Fruit fly (Drosophila melanogaster) whole organism, embryonic: ENCODE results near the gene ghi.
A peak's percentile ranks its signal among the peaks of the same experiment; 100 is the strongest.

Experiments
- ATbp ChIP-seq: fragments of 200-800 bp; sonication (Bioruptor generic); optimal IDR thresholded peaks from 2 replicates; lab custom pipeline; 2017; ENCODE audit warnings: missing biosample characterization, mild to moderate bottlenecking, missing genetic modification characterization, missing genetic modification reagents
- Atf6 ChIP-seq: fragments of 200-800 bp; sonication (Bioruptor generic); IDR thresholded peaks from 2 replicates; pipeline ENCODE4 v1.3.6; 2022; ENCODE audit warnings: missing biosample characterization, missing genetic modification characterization
- Bdp1 ChIP-seq: fragments of 200-800 bp; sonication (Bioruptor generic); optimal IDR thresholded peaks from 3 replicates; lab custom pipeline; 2016; ENCODE audit warnings: missing biosample characterization, missing genetic modification characterization
- Bteb2 ChIP-seq: fragments of 200-800 bp; sonication (Bioruptor generic); optimal IDR thresholded peaks from 2 replicates; lab custom pipeline; 2016; ENCODE audit warnings: missing biosample characterization, missing genetic modification characterization
- CG11085 ChIP-seq: fragments of 200-800 bp; sonication (Bioruptor generic); IDR thresholded peaks from 2 replicates; pipeline ENCODE4 v1.3.6; 2022; ENCODE audit warnings: missing biosample characterization, missing genetic modification characterization
- CG11456 ChIP-seq: fragments of 200-800 bp; sonication (Bioruptor generic); IDR thresholded peaks from 3 replicates; pipeline ENCODE4 v1.3.6; 2022; ENCODE audit warnings: missing biosample characterization, missing genetic modification characterization
- CG11560 ChIP-seq: fragments of 200-800 bp; sonication (Bioruptor generic); IDR thresholded peaks from 3 replicates; pipeline ENCODE4 v1.3.6; 2022; ENCODE audit warnings: missing biosample characterization, missing genetic modification characterization
- CG13287 ChIP-seq: fragments of 200-800 bp; sonication (Bioruptor generic); IDR thresholded peaks from 2 replicates; pipeline ENCODE4 v1.3.6; 2022; ENCODE audit warnings: missing biosample characterization, missing genetic modification characterization; ENCODE audit not compliant: partially characterized antibody
- CG14050 ChIP-seq: fragments of 200-800 bp; sonication (Bioruptor generic); IDR thresholded peaks from 3 replicates; pipeline ENCODE4 v1.3.6; 2022; ENCODE audit warnings: missing biosample characterization, missing genetic modification characterization
- CG15696 ChIP-seq: fragments of 200-800 bp; sonication (Bioruptor generic); optimal IDR thresholded peaks from 2 replicates; lab custom pipeline; 2019; ENCODE audit warnings: missing biosample characterization, mild to moderate bottlenecking, missing genetic modification characterization, moderate library complexity
- CG1602 ChIP-seq: fragments of 200-800 bp; sonication (Bioruptor generic); optimal IDR thresholded peaks from 3 replicates; lab custom pipeline; 2016; ENCODE audit warnings: missing biosample characterization, missing genetic modification characterization
- CG2116 ChIP-seq: fragments of 200-800 bp; sonication (Bioruptor generic); optimal IDR thresholded peaks from 3 replicates; lab custom pipeline; 2018; ENCODE audit warnings: missing biosample characterization, mild to moderate bottlenecking, missing genetic modification characterization
- CG4360 ChIP-seq: fragments of 200-800 bp; sonication (Bioruptor generic); IDR thresholded peaks from 2 replicates; pipeline ENCODE4 v1.3.6; 2022; ENCODE audit warnings: missing biosample characterization, missing genetic modification characterization
- CG4404 ChIP-seq: fragments of 200-800 bp; sonication (Bioruptor generic); IDR thresholded peaks from 2 replicates; pipeline ENCODE4 v1.3.6; 2022; ENCODE audit warnings: missing biosample characterization, missing genetic modification characterization
- CG7786 ChIP-seq: fragments of 200-800 bp; sonication (Bioruptor generic); optimal IDR thresholded peaks from 2 replicates; lab custom pipeline; 2016; ENCODE audit warnings: missing biosample characterization, missing genetic modification characterization
- CG8290 ChIP-seq, 3 experiments: fragments of 200-800 bp; sonication (Bioruptor generic); optimal IDR thresholded peaks; 2 replicates each; lab custom pipeline; 2016 to 2019; ENCODE audit warnings: missing biosample characterization in 3 of 3, missing genetic modification characterization in 3 of 3, mild to moderate bottlenecking in 2 of 3, moderate library complexity in 1 of 3
- CG9215 ChIP-seq: fragments of 200-800 bp; sonication (Bioruptor generic); IDR thresholded peaks from 2 replicates; pipeline ENCODE4 v1.3.6; 2022; ENCODE audit warnings: missing biosample characterization, missing genetic modification characterization
- CG9817 ChIP-seq: fragments of 200-800 bp; sonication (Bioruptor generic); optimal IDR thresholded peaks from 2 replicates; lab custom pipeline; 2018; ENCODE audit warnings: missing biosample characterization, mild to moderate bottlenecking, missing genetic modification characterization, moderate library complexity
- CG9932 ChIP-seq: fragments of 200-800 bp; sonication (Bioruptor generic); IDR thresholded peaks from 2 replicates; pipeline ENCODE4 v1.3.6; 2022; ENCODE audit warnings: missing biosample characterization, missing genetic modification characterization
- Camta ChIP-seq: fragments of 200-800 bp; sonication (Bioruptor generic); optimal IDR thresholded peaks from 2 replicates; lab custom pipeline; 2016; ENCODE audit warnings: missing biosample characterization, missing genetic modification characterization
- CrebB ChIP-seq: fragments of 200-800 bp; sonication (Bioruptor generic); optimal IDR thresholded peaks from 3 replicates; lab custom pipeline; 2018; ENCODE audit warnings: missing biosample characterization, mild to moderate bottlenecking, missing genetic modification characterization
- Elba2 ChIP-seq: fragments of 200-800 bp; sonication (Bioruptor generic); optimal IDR thresholded peaks from 3 replicates; lab custom pipeline; 2016; ENCODE audit warnings: missing biosample characterization, missing genetic modification characterization
- H15 ChIP-seq: fragments of 200-800 bp; sonication (Bioruptor generic); IDR thresholded peaks from 3 replicates; pipeline ENCODE4 v1.3.6; 2022; ENCODE audit warnings: missing biosample characterization, missing genetic modification characterization
- HLH4C ChIP-seq: fragments of 200-800 bp; sonication (Bioruptor generic); IDR thresholded peaks from 3 replicates; pipeline ENCODE4 v1.3.6; 2022; ENCODE audit warnings: missing biosample characterization, missing genetic modification characterization; ENCODE audit not compliant: partially characterized antibody
- HmgZ ChIP-seq: fragments of 200-800 bp; sonication (Bioruptor generic); optimal IDR thresholded peaks from 2 replicates; lab custom pipeline; 2018; ENCODE audit warnings: missing biosample characterization, mild to moderate bottlenecking, missing genetic modification characterization
- Mad ChIP-seq: fragments of 200-800 bp; sonication (Bioruptor generic); optimal IDR thresholded peaks from 2 replicates; lab custom pipeline; 2016; ENCODE audit warnings: missing biosample characterization, missing genetic modification characterization
- Nf-YB ChIP-seq: fragments of 200-800 bp; sonication (Bioruptor generic); optimal IDR thresholded peaks from 3 replicates; lab custom pipeline; 2019; ENCODE audit warnings: missing biosample characterization, mild to moderate bottlenecking, missing genetic modification characterization, moderate library complexity
- TFAM ChIP-seq: fragments of 200-800 bp; sonication (Bioruptor generic); optimal IDR thresholded peaks from 2 replicates; lab custom pipeline; 2017; ENCODE audit warnings: missing biosample characterization, missing genetic modification characterization, inconsistent platforms
- Tbp ChIP-seq: fragments of >200 bp; optimal IDR thresholded peaks from 2 replicates; lab custom pipeline; 2018; ENCODE audit warnings: missing biosample characterization, missing genetic modification characterization
- amos ChIP-seq: fragments of 200-800 bp; sonication (Bioruptor generic); IDR thresholded peaks from 2 replicates; pipeline ENCODE4 v1.3.6; 2022; ENCODE audit warnings: missing biosample characterization, missing genetic modification characterization; ENCODE audit not compliant: partially characterized antibody
- corto ChIP-seq: fragments of 200-800 bp; sonication (Bioruptor generic); optimal IDR thresholded peaks from 2 replicates; lab custom pipeline; 2016; ENCODE audit warnings: missing biosample characterization, mild to moderate bottlenecking, missing genetic modification characterization, moderate library complexity
- danr ChIP-seq: fragments of 200-800 bp; sonication (Bioruptor generic); IDR thresholded peaks from 2 replicates; pipeline ENCODE4 v1.3.6; 2022; ENCODE audit warnings: missing biosample characterization, missing genetic modification characterization
- dm ChIP-seq: fragments of 200-800 bp; sonication (Bioruptor generic); optimal IDR thresholded peaks from 3 replicates; lab custom pipeline; 2016; ENCODE audit warnings: missing biosample characterization, missing genetic modification characterization
- eve ChIP-seq, 2 experiments: fragments of >200 bp; optimal IDR thresholded peaks; 2 replicates each; lab custom pipeline; 2017; ENCODE audit warnings: missing biosample characterization in 2 of 2, missing genetic modification characterization in 2 of 2
- fu2 ChIP-seq: fragments of 200-800 bp; sonication (Bioruptor generic); optimal IDR thresholded peaks from 2 replicates; lab custom pipeline; 2016; ENCODE audit warnings: missing biosample characterization, missing genetic modification characterization
- h ChIP-seq: fragments of >200 bp; optimal IDR thresholded peaks from 2 replicates; lab custom pipeline; 2017
- inv ChIP-seq: fragments of 200-800 bp; sonication (Bioruptor generic); IDR thresholded peaks from 2 replicates; pipeline ENCODE4 v1.3.6; 2022; ENCODE audit warnings: missing biosample characterization, missing genetic modification characterization; ENCODE audit not compliant: partially characterized antibody
- jigr1 ChIP-seq: fragments of 200-800 bp; sonication (Bioruptor generic); IDR thresholded peaks from 3 replicates; pipeline ENCODE4 v1.3.6; 2022; ENCODE audit warnings: missing biosample characterization, missing genetic modification characterization
- lov ChIP-seq, 2 experiments: fragments of 200-800 bp in 1 of 2; fragments of >200 bp in 1 of 2; sonication (Bioruptor generic) in 1 of 2; IDR thresholded peaks in 1 of 2; optimal IDR thresholded peaks in 1 of 2; 2 replicates in 1 of 2; 3 replicates in 1 of 2; pipeline versions ENCODE4 v1.3.6 to Lab custom; 2017 to 2022; ENCODE audit warnings: missing biosample characterization in 1 of 2, missing genetic modification characterization in 1 of 2
- nerfin-1 ChIP-seq: fragments of 200-800 bp; sonication (Bioruptor generic); optimal IDR thresholded peaks from 3 replicates; lab custom pipeline; 2019; ENCODE audit warnings: missing biosample characterization, mild to moderate bottlenecking, missing genetic modification characterization, moderate library complexity
- oc ChIP-seq: fragments of 200-800 bp; sonication (Bioruptor generic); optimal IDR thresholded peaks from 2 replicates; lab custom pipeline; 2018; ENCODE audit warnings: missing biosample characterization, mild to moderate bottlenecking, missing genetic modification characterization, moderate library complexity
- onecut ChIP-seq: fragments of 200-800 bp; sonication (Bioruptor generic); IDR thresholded peaks from 2 replicates; pipeline ENCODE4 v1.3.6; 2022; ENCODE audit warnings: missing biosample characterization, missing genetic modification characterization
- phol ChIP-seq: fragments of 200-800 bp; sonication (Bioruptor generic); optimal IDR thresholded peaks from 3 replicates; lab custom pipeline; 2018; ENCODE audit warnings: missing biosample characterization, mild to moderate bottlenecking, missing genetic modification characterization, moderate library complexity
- prd ChIP-seq, 3 experiments: fragments of >200 bp in 2 of 3; fragments of 200-800 bp in 1 of 3; sonication (Bioruptor generic) in 1 of 3; optimal IDR thresholded peaks in 2 of 3; IDR thresholded peaks in 1 of 3; 2 replicates in 2 of 3; 3 replicates in 1 of 3; pipeline versions ENCODE4 v1.3.6 to Lab custom; 2017 to 2022; ENCODE audit warnings: missing biosample characterization in 1 of 3, missing genetic modification characterization in 1 of 3
- psq ChIP-seq: fragments of 200-800 bp; sonication (Bioruptor generic); optimal IDR thresholded peaks from 2 replicates; lab custom pipeline; 2017; ENCODE audit warnings: missing biosample characterization, missing genetic modification characterization
- ranshi ChIP-seq: fragments of 200-800 bp; sonication (Bioruptor generic); IDR thresholded peaks from 2 replicates; pipeline ENCODE4 v1.3.6; 2022; ENCODE audit warnings: missing biosample characterization, missing genetic modification characterization
- sisA ChIP-seq: fragments of 200-800 bp; sonication (Bioruptor generic); IDR thresholded peaks from 2 replicates; pipeline ENCODE4 v1.3.6; 2022; ENCODE audit warnings: missing biosample characterization, missing genetic modification characterization
- slbo ChIP-seq: fragments of 200-800 bp; sonication (Bioruptor generic); IDR thresholded peaks from 2 replicates; pipeline ENCODE4 v1.3.6; 2022; ENCODE audit warnings: missing biosample characterization, missing genetic modification characterization

Gene ghi

dm6 chr3L:9422636-9423419 lies 28.8 kb upstream of the ghi start, which contains the start of gene aay (continued):
- TF ChIP-seq Nf-YB (GFP tag; lab: Kevin White, UChicago) (peak; percentile 92), ranshi (GFP tag; lab: Robert Waterston, UW) (peak; percentile 98), Elba2 (GFP tag; lab: Kevin White, UChicago) (peak; percentile 93), CG11456 (GFP tag; lab: Robert Waterston, UW) (peak; percentile 98), fu2 (peak; percentile 96), eve (GFP tag; optimal IDR thresholded peaks at IDR 0.05; lab: Kevin White, UChicago) (peak; percentile 88 to 99), lov (optimal IDR thresholded peaks at IDR 0.05; lab: Kevin White, UChicago) (peak; percentile 42), lov (GFP tag; IDR thresholded peaks at IDR 0.05; lab: Robert Waterston, UW) (peak; percentile 98), Bdp1 (peak; percentile 94), corto (GFP tag; lab: Kevin White, UChicago) (peak; percentile 97), CG9215 (GFP tag; lab: Robert Waterston, UW) (peak; percentile 94), CG11560 (tag; lab: Robert Waterston, UW) (peak; percentile 91), inv (GFP tag; lab: Robert Waterston, UW) (no peak), prd (optimal IDR thresholded peaks at IDR 0.05; lab: Kevin White, UChicago) (no peak), prd (GFP tag; IDR thresholded peaks at IDR 0.05; lab: Robert Waterston, UW) (peak; percentile 99), amos (GFP tag; lab: Robert Waterston, UW) (no peak), CG13287 (peak; percentile 63), oc (tag; lab: Kevin White, UChicago) (peak; percentile 99), danr (GFP tag; lab: Robert Waterston, UW) (peak; percentile 97), CG8290 (GFP tag; optimal IDR thresholded peaks at IDR 0.05; lab: Kevin White, UChicago) (peak; percentile 99), CG8290 (tag; optimal IDR thresholded peaks at IDR 0.05; lab: Kevin White, UChicago) (peak; percentile 90 to 93), TFAM (peak; percentile 92), CG4360 (GFP tag; lab: Robert Waterston, UW) (peak; percentile 84), phol (tag; lab: Kevin White, UChicago) (peak; percentile 99), slbo (GFP tag; lab: Robert Waterston, UW) (peak; percentile 99), dm (GFP tag; lab: Kevin White, UChicago) (peak; percentile 96), CG7786 (GFP tag; lab: Kevin White, UChicago) (peak; percentile 97), Mad (peak; percentile 99), CG11085 (GFP tag; lab: Robert Waterston, UW) (peak; percentile 96), CG4404 (GFP tag; lab: Robert Waterston, UW) (peak; percentile 98), h (lab: Kevin White, UChicago) (no peak), ATbp (GFP tag; lab: Kevin White, UChicago) (peak; percentile 99), psq (peak; percentile 96), HLH4C (GFP tag; lab: Robert Waterston, UW) (0 out of 3 replicates have a peak, but pooled peaks have one; percentile 37), Camta (GFP tag; lab: Kevin White, UChicago) (peak; percentile 98), CG1602 (GFP tag; lab: Kevin White, UChicago) (peak; percentile 98), H15 (GFP tag; lab: Robert Waterston, UW) (peak; percentile 97), nerfin-1 (tag; lab: Kevin White, UChicago) (peak; percentile 98), CG15696 (tag; lab: Kevin White, UChicago) (peak; percentile 99), CG9932 (GFP tag; lab: Robert Waterston, UW) (peak; percentile 97), Bteb2 (peak; percentile 99), sisA (GFP tag; lab: Robert Waterston, UW) (peak; percentile 98), onecut (peak; percentile 95), CG14050 (GFP tag; lab: Robert Waterston, UW) (peak; percentile 97), CG9817 (tag; lab: Kevin White, UChicago) (peak; percentile 98), CrebB (peak; percentile 99), HmgZ (tag; lab: Kevin White, UChicago) (peak; percentile 99), jigr1 (GFP tag; lab: Robert Waterston, UW) (peak; percentile 95), Tbp (GFP tag; lab: Kevin White, UChicago) (no peak), Atf6 (peak; percentile 99), CG2116 (GFP tag; lab: Kevin White, UChicago) (peak; percentile 91)
